Worm (Caenorhabditis elegans): ENCODE results near the gene F46B3.16.

- TF ChIP-seq sdc-2 (tag; optimal IDR thresholded peaks at IDR 0.05) (no peak), elt-2 (tag; optimal IDR thresholded peaks at IDR 0.05) (no peak), pha-4 (tag; optimal IDR thresholded peaks at IDR 0.05) (no peak), ref-2 (tag; optimal IDR thresholded peaks at IDR 0.05) (no peak)
These were observed 30.5 kb downstream of the F46B3.16 start for ce11 chrV:20664930-20665329.
